Fruit fly (Drosophila melanogaster): ENCODE measurements around the gene sog.

sog gene

dm6 chrX:15579579-15579978 is 53.7 kb downstream of the sog start (continued):
- TF ChIP-seq CG13296 (GFP tag; optimal IDR thresholded peaks at IDR 0.05) (peak; percentile 90), CG8388 (GFP tag; optimal IDR thresholded peaks at IDR 0.05) (peak; percentile 79), ap (GFP tag; IDR thresholded peaks at IDR 0.05) (peak; percentile 87), Spps (tag; optimal IDR thresholded peaks at IDR 0.05) (peak; percentile 68), H15 (GFP tag; IDR thresholded peaks at IDR 0.05) (peak; percentile 90), bigmax (GFP tag; optimal IDR thresholded peaks at IDR 0.05) (peak; percentile 34), Blimp-1 (GFP tag; optimal IDR thresholded peaks at IDR 0.05) (peak; percentile 85), lbe (GFP tag; optimal IDR thresholded peaks at IDR 0.05) (peak; percentile 98), CG2120 (GFP tag; optimal IDR thresholded peaks at IDR 0.05) (peak; percentile 96), Rx (GFP tag; IDR thresholded peaks at IDR 0.05) (peak; percentile 87), CG10462 (GFP tag; optimal IDR thresholded peaks at IDR 0.05) (peak; percentile 54), Eip74EF (GFP tag; optimal IDR thresholded peaks at IDR 0.05) (peak in 1 of 2 experiments; percentile 77), CG1647 (GFP tag; optimal IDR thresholded peaks at IDR 0.05) (peak; percentile 90), Scr (GFP tag; IDR thresholded peaks at IDR 0.05; ENCODE audit: partially characterized antibody) (no peak), Nf-YA (GFP tag; IDR thresholded peaks at IDR 0.05) (peak; percentile 76), esg (GFP tag; conservative IDR thresholded peaks at IDR 0.05) (peak; percentile 92), CG12104 (GFP tag; optimal IDR thresholded peaks at IDR 0.05) (peak; percentile 86), nmo (GFP tag; optimal IDR thresholded peaks at IDR 0.05) (peak; percentile 89), E2f2 (GFP tag; IDR thresholded peaks at IDR 0.05) (peak; percentile 70), CG9215 (GFP tag; IDR thresholded peaks at IDR 0.05) (peak; percentile 97), maf-S (GFP tag; optimal IDR thresholded peaks at IDR 0.05) (peak; percentile 87), ems (GFP tag; optimal IDR thresholded peaks at IDR 0.05) (peak; percentile 90), Awh (GFP tag; IDR thresholded peaks at IDR 0.05) (peak; percentile 90), ERR (GFP tag; optimal IDR thresholded peaks at IDR 0.05) (peak; percentile 91), CG4730 (GFP tag; IDR thresholded peaks at IDR 0.05) (peak; percentile 88), CG31365 (tag; optimal IDR thresholded peaks at IDR 0.05) (peak; percentile 79), CG33557 (GFP tag; optimal IDR thresholded peaks at IDR 0.05) (peak; percentile 81), bab2 (GFP tag; optimal IDR thresholded peaks at IDR 0.05) (peak; percentile 91), C15 (GFP tag; IDR thresholded peaks at IDR 0.05) (peak; percentile 75; the same call in 2 of the 3 replicates), unc-4 (GFP tag; IDR thresholded peaks at IDR 0.05; ENCODE audit: partially characterized antibody) (no peak), chif (GFP tag; optimal IDR thresholded peaks at IDR 0.05) (peak; percentile 90 to 92), danr (GFP tag; IDR thresholded peaks at IDR 0.05) (peak; percentile 71), Taf1 (GFP tag; IDR thresholded peaks at IDR 0.05) (peak; percentile 93), vvl (GFP tag; IDR thresholded peaks at IDR 0.05) (peak; percentile 95), cas (GFP tag; IDR thresholded peaks at IDR 0.05) (peak; percentile 89), Xbp1 (GFP tag; optimal IDR thresholded peaks at IDR 0.05) (peak; percentile 92), Adf1 (GFP tag; IDR thresholded peaks at IDR 0.05) (peak; percentile 78), CG15601 (tag; optimal IDR thresholded peaks at IDR 0.05) (peak; percentile 85), D19B (GFP tag; optimal IDR thresholded peaks at IDR 0.05) (peak; percentile 82), Dll (GFP tag; IDR thresholded peaks at IDR 0.05; ENCODE audit: partially characterized antibody) (no peak), sug (tag; optimal IDR thresholded peaks at IDR 0.05) (peak; percentile 86), yki (optimal IDR thresholded peaks at IDR 0.05) (no peak), CG10267 (tag; optimal IDR thresholded peaks at IDR 0.05) (peak; percentile 78), CG3065 (GFP tag; optimal IDR thresholded peaks at IDR 0.05) (peak; percentile 84), eve (GFP tag; optimal IDR thresholded peaks at IDR 0.05) (no peak), CG18764 (GFP tag; optimal IDR thresholded peaks at IDR 0.05) (peak; percentile 84), Meics (GFP tag; optimal IDR thresholded peaks at IDR 0.05) (peak; percentile 93), Trl (optimal IDR thresholded peaks at IDR 0.05) (no peak), Trl (GFP tag; optimal IDR thresholded peaks at IDR 0.05) (peak; percentile 93), fd102C (GFP tag; optimal IDR thresholded peaks at IDR 0.05) (peak; percentile 21), sima (GFP tag; optimal IDR thresholded peaks at IDR 0.05) (peak; percentile 77), pnt (GFP tag; optimal IDR thresholded peaks at IDR 0.05) (peak; percentile 91)
